Fruit fly (Drosophila melanogaster) whole organism, wandering third instar larva: ENCODE data around the gene Phs.

Source experiments
- Abd-B ChIP-seq: fragments of >200 bp; optimal IDR thresholded peaks from 2 replicates; lab custom pipeline; 2017; ENCODE audit warnings: missing biosample characterization, missing genetic modification characterization
- CG32264 ChIP-seq: fragments of 200-800 bp; sonication (Bioruptor generic); optimal IDR thresholded peaks from 2 replicates; lab custom pipeline; 2016; ENCODE audit warnings: missing biosample characterization, missing genetic modification characterization
- CG9705 ChIP-seq: fragments of 200-800 bp; sonication (Bioruptor generic); optimal IDR thresholded peaks from 2 replicates; lab custom pipeline; 2018; ENCODE audit warnings: missing biosample characterization, mild to moderate bottlenecking, missing genetic modification characterization
- CrebA ChIP-seq: fragments of 200-800 bp; sonication (Bioruptor generic); optimal IDR thresholded peaks from 2 replicates; lab custom pipeline; 2016; ENCODE audit warnings: missing biosample characterization, mild to moderate bottlenecking, missing genetic modification characterization, borderline replicate concordance
- Dif ChIP-seq: fragments of 200-275, 200-300 bp; sonication (Bioruptor generic); optimal IDR thresholded peaks from 2 replicates; lab custom pipeline; 2018; ENCODE audit warnings: missing biosample characterization, missing genetic modification characterization; ENCODE audit not compliant: partially characterized antibody
- GATAd ChIP-seq: sonication (Bioruptor generic); optimal IDR thresholded peaks from 2 replicates; lab custom pipeline; 2016; ENCODE audit warnings: missing biosample characterization, missing genetic modification characterization
- HLH106 ChIP-seq: fragments of 200-800 bp; optimal IDR thresholded peaks from 3 replicates; lab custom pipeline; 2019; ENCODE audit warnings: missing biosample characterization, mild to moderate bottlenecking, missing genetic modification characterization, moderate library complexity
- Hnf4 ChIP-seq: fragments of 200-800 bp; sonication (Bioruptor generic); optimal IDR thresholded peaks from 2 replicates; lab custom pipeline; 2016; ENCODE audit warnings: missing biosample characterization, mild to moderate bottlenecking, missing genetic modification characterization
- Hr78 ChIP-seq: fragments of >200 bp; optimal IDR thresholded peaks from 2 replicates; lab custom pipeline; 2017; ENCODE audit warnings: missing biosample characterization, missing genetic modification characterization
- Hr83 ChIP-seq: fragments of 200-300 bp; sonication (Bioruptor generic); optimal IDR thresholded peaks from 2 replicates; lab custom pipeline; 2016; ENCODE audit warnings: missing biosample characterization, mild to moderate bottlenecking, missing genetic modification characterization, moderate library complexity; ENCODE audit not compliant: poor library complexity, severe bottlenecking
- Jra ChIP-seq: sonication (Bioruptor generic); optimal IDR thresholded peaks from 2 replicates; lab custom pipeline; 2016; ENCODE audit warnings: missing biosample characterization, missing genetic modification characterization
- Mio ChIP-seq: sonication (Bioruptor generic); optimal IDR thresholded peaks from 2 replicates; lab custom pipeline; 2016; ENCODE audit warnings: missing biosample characterization, missing genetic modification characterization
- N ChIP-seq: fragments of >200 bp; optimal IDR thresholded peaks from 2 replicates; lab custom pipeline; 2018; ENCODE audit warnings: missing biosample characterization, missing external identifiers, missing genetic modification characterization
- OdsH ChIP-seq: fragments of 200-800 bp; sonication (Bioruptor generic); optimal IDR thresholded peaks from 2 replicates; lab custom pipeline; 2016; ENCODE audit warnings: missing biosample characterization, mild to moderate bottlenecking, missing genetic modification characterization
- Rel ChIP-seq, 2 experiments: fragments of 200-800 bp; sonication (Bioruptor generic) in 1 of 2; optimal IDR thresholded peaks; 2 replicates in 1 of 2; 3 replicates in 1 of 2; lab custom pipeline; 2016 to 2019; ENCODE audit warnings: mild to moderate bottlenecking in 2 of 2, missing biosample characterization in 2 of 2, missing genetic modification characterization in 2 of 2, moderate library complexity in 1 of 2
- Sp1 ChIP-seq: fragments of 200-800 bp; sonication (Bioruptor generic); optimal IDR thresholded peaks from 3 replicates; lab custom pipeline; 2019; ENCODE audit warnings: missing biosample characterization, mild to moderate bottlenecking, missing genetic modification characterization, moderate library complexity
- Vsx2 ChIP-seq: fragments of 200-300, 225-300 bp; sonication (Bioruptor generic); optimal IDR thresholded peaks from 2 replicates; lab custom pipeline; 2018; ENCODE audit warnings: missing biosample characterization, missing genetic modification characterization; ENCODE audit not compliant: partially characterized antibody
- brk ChIP-seq: fragments of 200-800 bp; sonication (Bioruptor generic); optimal IDR thresholded peaks from 2 replicates; lab custom pipeline; 2016; ENCODE audit warnings: missing biosample characterization, mild to moderate bottlenecking, missing genetic modification characterization
- dl ChIP-seq, 2 experiments: fragments of 175-275, 200-275 bp in 1 of 2; fragments of 200-275 bp in 1 of 2; sonication (Bioruptor generic); optimal IDR thresholded peaks; lab custom pipeline; 2018; ENCODE audit warnings: mild to moderate bottlenecking in 2 of 2, missing biosample characterization in 2 of 2, missing genetic modification characterization in 2 of 2, moderate library complexity in 2 of 2; ENCODE audit not compliant: partially characterized antibody in 2 of 2, insufficient read depth in 1 of 2
- dsf ChIP-seq: sonication (Bioruptor generic); optimal IDR thresholded peaks from 2 replicates; lab custom pipeline; 2016; ENCODE audit warnings: missing biosample characterization, missing genetic modification characterization, borderline replicate concordance
- ey ChIP-seq: fragments of 200-800 bp; sonication (Bioruptor generic); optimal IDR thresholded peaks from 2 replicates; lab custom pipeline; 2016; ENCODE audit warnings: missing biosample characterization, missing genetic modification characterization
- foxo ChIP-seq, 2 experiments: fragments of 200-800 bp; sonication (Bioruptor generic); optimal IDR thresholded peaks; 2 replicates in 1 of 2; 3 replicates in 1 of 2; lab custom pipeline; 2016 to 2017; ENCODE audit warnings: missing biosample characterization in 2 of 2, missing genetic modification characterization in 2 of 2
- fru ChIP-seq: fragments of 200-800 bp; sonication (Bioruptor generic); optimal IDR thresholded peaks from 3 replicates; lab custom pipeline; 2016; ENCODE audit warnings: missing biosample characterization, mild to moderate bottlenecking, missing genetic modification characterization
- h ChIP-seq: fragments of 200-800 bp; sonication (Bioruptor generic); optimal IDR thresholded peaks from 3 replicates; lab custom pipeline; 2016; ENCODE audit warnings: missing biosample characterization, mild to moderate bottlenecking, missing genetic modification characterization
- jim ChIP-seq: fragments of 175-275, 200-325 bp; sonication (Bioruptor generic); optimal IDR thresholded peaks from 2 replicates; lab custom pipeline; 2016; ENCODE audit warnings: missing biosample characterization, mild to moderate bottlenecking, missing genetic modification characterization
- pan ChIP-seq: fragments of >200 bp; optimal IDR thresholded peaks from 2 replicates; lab custom pipeline; 2017
- psq ChIP-seq: fragments of 200-800 bp; sonication (Bioruptor generic); optimal IDR thresholded peaks from 3 replicates; lab custom pipeline; 2017; ENCODE audit warnings: missing biosample characterization, mild to moderate bottlenecking, missing genetic modification characterization, moderate library complexity
- rgr ChIP-seq: fragments of 200-800 bp; sonication (Bioruptor generic); optimal IDR thresholded peaks from 3 replicates; lab custom pipeline; 2016; ENCODE audit warnings: missing biosample characterization, mild to moderate bottlenecking, missing genetic modification characterization
- sage ChIP-seq: fragments of 200-800 bp; sonication (Bioruptor generic); optimal IDR thresholded peaks from 2 replicates; lab custom pipeline; 2016; ENCODE audit warnings: missing biosample characterization, mild to moderate bottlenecking, missing genetic modification characterization
- sv ChIP-seq: fragments of 200-800 bp; sonication (Bioruptor generic); optimal IDR thresholded peaks from 3 replicates; lab custom pipeline; 2016; ENCODE audit warnings: missing biosample characterization, missing genetic modification characterization
- tai ChIP-seq: sonication (Bioruptor generic); optimal IDR thresholded peaks from 2 replicates; lab custom pipeline; 2016; ENCODE audit warnings: missing biosample characterization, missing genetic modification characterization
- usp ChIP-seq: fragments of >200 bp; optimal IDR thresholded peaks from 2 replicates; lab custom pipeline; 2017; ENCODE audit warnings: missing biosample characterization, missing genetic modification characterization
- woc ChIP-seq: sonication (Bioruptor generic); optimal IDR thresholded peaks from 2 replicates; lab custom pipeline; 2016; ENCODE audit warnings: missing biosample characterization, mild to moderate bottlenecking, missing genetic modification characterization

The Phs gene

DNA sequence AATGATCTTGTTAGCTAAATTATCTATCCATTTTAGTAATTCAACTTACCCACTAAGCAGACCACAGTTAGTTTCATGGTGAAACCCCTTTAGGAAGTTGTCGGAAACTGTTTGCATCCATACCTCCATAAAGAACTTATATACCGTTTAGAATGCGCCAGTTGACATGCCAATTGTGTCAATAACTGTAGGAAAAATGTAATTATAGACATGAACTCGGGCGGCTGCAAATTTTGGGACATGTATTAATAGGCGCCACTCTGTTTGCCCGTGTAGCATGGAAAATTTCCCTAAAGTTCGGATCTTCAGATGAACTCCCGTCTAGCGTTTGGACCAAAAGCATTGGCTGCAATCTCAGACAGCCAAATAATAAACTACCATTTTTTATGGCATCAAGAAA lies 36.2 kb downstream of the Phs start, which contains the start of gene Eig71Ee:
Gene Eig71Ee (minus strand): TSS at position 101 of the 400 bp plus-strand sequence.
- TF ChIP-seq CG9705 (GFP tag; lab: Kevin White, UChicago) (no peak), Hr83 (peak; percentile 10)

DNA sequence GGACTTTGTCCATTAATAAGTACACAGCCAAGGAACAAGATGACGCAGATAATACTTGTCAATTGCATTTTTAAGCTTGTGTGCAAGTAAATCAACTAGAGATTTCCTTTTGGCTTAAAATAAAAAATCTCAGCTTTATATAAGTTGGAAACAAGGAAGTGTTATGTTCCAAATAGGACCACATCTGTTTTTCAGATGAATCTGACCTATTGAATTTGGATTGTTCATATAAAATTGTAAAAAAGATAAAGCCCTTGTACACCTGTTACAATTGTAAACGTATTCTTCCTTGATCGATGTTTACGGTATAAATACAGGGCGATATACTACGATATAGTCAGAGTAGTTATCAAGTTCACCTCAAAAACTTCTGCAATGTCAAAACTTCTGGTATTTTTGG lies 37.6 kb downstream of the Phs start, which contains the start of the genes Eig71Ef and Eig71Eg:
Gene Eig71Ef (minus strand): TSS at position 101 of the 400 bp plus-strand sequence.
Gene Eig71Eg (plus strand): TSS at position 339 of the 400 bp plus-strand sequence.
- TF ChIP-seq foxo (GFP tag; optimal IDR thresholded peaks at IDR 0.05; lab: Kevin White, UChicago): no peak
- TF ChIP-seq dsf (GFP tag; lab: Kevin White, UChicago): no peak
- no peak for TF ChIP-seq dl (GFP tag; optimal IDR thresholded peaks at IDR 0.05; lab: Kevin White, UChicago; ENCODE audit: insufficient read depth in 1 of 2, partially characterized antibody in 2 of 2)
- no peak for TF ChIP-seq GATAd (GFP tag; lab: Kevin White, UChicago)
- no peak for TF ChIP-seq Rel (GFP tag; optimal IDR thresholded peaks at IDR 0.05; lab: Kevin White, UChicago)
- TF ChIP-seq Rel (tag; optimal IDR thresholded peaks at IDR 0.05; lab: Kevin White, UChicago): no peak
- no peak for TF ChIP-seq tai
- TF ChIP-seq, all 38 proteins: peak for 0

DNA sequence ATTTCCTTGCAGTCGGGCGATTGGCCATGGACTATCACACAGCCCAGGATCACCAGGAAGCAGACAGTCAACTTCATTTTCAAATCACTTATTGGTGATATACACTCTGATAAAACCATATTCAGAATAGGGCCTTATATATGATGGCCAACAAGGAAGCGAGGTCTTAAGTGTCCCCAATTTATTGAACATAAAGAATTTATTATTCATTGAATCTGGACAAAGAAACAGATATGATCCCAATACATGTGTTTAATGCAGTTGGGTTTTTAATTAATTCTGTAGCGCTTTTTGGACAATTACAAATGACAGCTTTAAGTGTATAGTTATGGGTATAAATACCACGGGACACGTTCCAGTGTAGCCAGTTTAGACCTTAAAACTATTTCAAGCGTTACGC lies 39.6 kb downstream of the Phs start, which contains the start of the genes Eig71Eh and Eig71Ei:
Gene Eig71Eh (minus strand): TSS at position 101 of the 400 bp plus-strand sequence.
Gene Eig71Ei (plus strand): TSS at position 367 of the 400 bp plus-strand sequence.
- no peak for TF ChIP-seq fru (GFP tag; lab: Kevin White, UChicago)
- no peak for TF ChIP-seq HLH106
- no peak for TF ChIP-seq brk
- no peak for TF ChIP-seq Hr83
- no peak for TF ChIP-seq ey
- TF ChIP-seq woc (GFP tag; lab: Kevin White, UChicago): no peak
- TF ChIP-seq OdsH (GFP tag; lab: Kevin White, UChicago): no peak
- no peak for TF ChIP-seq jim
- no peak for TF ChIP-seq rgr (GFP tag; lab: Kevin White, UChicago)
- TF ChIP-seq pan: no peak
- TF ChIP-seq Sp1 (GFP tag; lab: Kevin White, UChicago): no peak
- TF ChIP-seq Hnf4 (GFP tag; lab: Kevin White, UChicago): no peak
- TF ChIP-seq Vsx2: no peak
- TF ChIP-seq sv (GFP tag; lab: Kevin White, UChicago): no peak
- TF ChIP-seq Hr78 (GFP tag; lab: Kevin White, UChicago): no peak
- TF ChIP-seq psq (GFP tag; lab: Kevin White, UChicago): no peak
- TF ChIP-seq CG32264: no peak
- TF ChIP-seq, all 38 proteins: peak for 0

DNA sequence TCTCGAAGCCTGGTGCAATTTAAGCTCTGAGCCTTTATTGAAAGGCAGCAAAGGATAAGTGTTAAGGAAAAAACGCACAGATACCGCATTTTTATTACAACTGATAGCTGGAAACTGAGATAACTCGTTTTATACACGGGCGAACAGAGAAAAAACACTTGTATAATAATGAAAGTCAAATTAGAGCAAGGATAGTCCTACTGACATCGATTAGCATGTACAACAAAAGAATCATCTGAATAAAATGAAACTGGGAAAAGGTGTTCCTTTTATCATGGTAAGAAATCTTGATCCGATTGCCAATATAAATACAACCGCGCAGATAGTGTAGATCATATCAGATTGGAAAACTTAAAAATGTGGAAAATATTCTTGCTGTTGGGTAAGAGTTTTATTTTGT lies 41.2 kb downstream of the Phs start, which contains the start of the genes Eig71Ej and Eig71Ek:
Gene Eig71Ej (minus strand): TSS at position 101 of the 400 bp plus-strand sequence.
Gene Eig71Ek (plus strand): TSS at position 334 of the 400 bp plus-strand sequence.
- TF ChIP-seq sv (GFP tag; lab: Kevin White, UChicago) (no peak), Abd-B (GFP tag; lab: Kevin White, UChicago) (no peak), N (no peak), rgr (GFP tag; lab: Kevin White, UChicago) (no peak), Dif (GFP tag; lab: Kevin White, UChicago) (no peak), CrebA (GFP tag; lab: Kevin White, UChicago) (no peak), Jra (GFP tag; lab: Kevin White, UChicago) (no peak), Hnf4 (GFP tag; lab: Kevin White, UChicago) (no peak), jim (no peak), h (GFP tag; lab: Kevin White, UChicago) (no peak), Hr83 (no peak), dl (GFP tag; optimal IDR thresholded peaks at IDR 0.05; lab: Kevin White, UChicago; ENCODE audit: insufficient read depth in 1 of 2, partially characterized antibody in 2 of 2) (no peak)

DNA sequence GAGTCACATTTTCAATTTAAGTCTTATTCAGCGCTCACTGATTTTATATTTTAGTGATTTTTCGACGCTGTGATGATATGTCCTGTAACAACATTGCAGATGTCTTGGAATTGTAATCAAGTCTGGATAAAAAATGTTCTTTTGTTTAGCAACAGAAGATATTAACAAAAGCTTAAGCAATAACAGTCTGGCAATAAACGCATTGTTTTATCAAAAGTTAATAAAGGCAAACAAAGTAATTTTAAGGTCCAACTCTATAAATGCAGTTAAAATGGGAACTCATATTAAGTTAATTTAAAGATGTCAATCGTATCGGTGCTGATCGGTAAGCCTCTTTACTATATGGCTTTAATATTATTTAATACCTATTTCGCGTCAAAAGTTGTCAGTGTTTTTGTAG lies 41.9 kb downstream of the Phs start, which contains the start of gene CG43082:
Gene CG43082 (plus strand): TSS at position 301 of the 400 bp plus-strand sequence.
- TF ChIP-seq N: no peak
- TF ChIP-seq Vsx2: no peak
- no peak for TF ChIP-seq usp
- TF ChIP-seq woc (GFP tag; lab: Kevin White, UChicago): no peak
- no peak for TF ChIP-seq sage (GFP tag; lab: Kevin White, UChicago)
- no peak for TF ChIP-seq Mio (GFP tag; lab: Kevin White, UChicago)
- no peak for TF ChIP-seq Jra (GFP tag; lab: Kevin White, UChicago)
- no peak for TF ChIP-seq psq (GFP tag; lab: Kevin White, UChicago)
- TF ChIP-seq tai: no peak
- TF ChIP-seq dsf (GFP tag; lab: Kevin White, UChicago): no peak
- TF ChIP-seq OdsH (GFP tag; lab: Kevin White, UChicago): no peak
- TF ChIP-seq CG9705 (GFP tag; lab: Kevin White, UChicago): no peak
- no peak for TF ChIP-seq Abd-B (GFP tag; lab: Kevin White, UChicago)
- TF ChIP-seq CrebA (GFP tag; lab: Kevin White, UChicago): no peak
- TF ChIP-seq pan: no peak
- TF ChIP-seq brk: no peak
- no peak for TF ChIP-seq rgr (GFP tag; lab: Kevin White, UChicago)
- no peak for TF ChIP-seq GATAd (GFP tag; lab: Kevin White, UChicago)
